Worm (Caenorhabditis elegans) whole organism, L4/young adult: ENCODE results near the gene F48E8.4.

Source experiments
- W03F9.2 ChIP-seq: fragments of 150-350 bp; optimal IDR thresholded peaks from 2 replicates; lab custom pipeline; 2014; ENCODE audit warnings: missing biosample characterization, missing genetic modification characterization
- dao-5 ChIP-seq: sonication (generic microtip); optimal IDR thresholded peaks from 2 replicates; lab custom pipeline; 2016; ENCODE audit warnings: missing genotype, missing genetic modification characterization, moderate library complexity, missing compliant biosample characterization
- him-1 ChIP-seq: sonication (generic microtip); optimal IDR thresholded peaks from 2 replicates; lab custom pipeline; 2016; ENCODE audit warnings: missing genotype, missing genetic modification reagents, missing genetic modification characterization, missing compliant biosample characterization

DNA sequence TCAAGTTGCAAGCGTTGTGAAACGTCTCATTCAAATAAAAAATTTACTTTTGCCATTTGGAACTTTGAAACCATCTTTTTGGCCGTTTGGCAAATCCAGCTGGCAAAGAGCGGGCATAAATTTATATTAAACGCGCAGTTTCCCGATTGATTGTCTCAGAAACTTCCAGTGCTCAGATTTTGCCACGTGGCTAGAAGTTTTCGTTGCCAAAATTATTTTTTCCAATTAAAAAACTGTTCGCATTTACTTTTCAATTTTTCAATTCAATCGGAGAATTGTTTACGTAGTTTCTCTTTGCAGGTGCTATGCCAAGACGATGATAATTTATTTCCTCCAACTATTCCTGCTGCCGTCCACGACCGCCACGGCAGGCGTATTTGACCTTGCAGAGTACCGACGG is at the start of gene F48E8.4:
- no peak for TF ChIP-seq him-1
- TF ChIP-seq dao-5, result no peak
- no peak for TF ChIP-seq W03F9.2 (tag; lab: Kevin White, UChicago)
